Fruit fly (Drosophila melanogaster): ENCODE results near the gene CG31287.

CG31287 gene

dm6 chr3R:16230080-16230670, 27.0 kb downstream of the CG31287 start:
- TF ChIP-seq Myc (optimal IDR thresholded peaks at IDR 0.05) (no peak), h (optimal IDR thresholded peaks at IDR 0.05) (no peak), insv (optimal IDR thresholded peaks at IDR 0.05) (no peak), psq (optimal IDR thresholded peaks at IDR 0.05) (no peak), ttk (optimal IDR thresholded peaks at IDR 0.05) (no peak), Sin3A (optimal IDR thresholded peaks at IDR 0.05) (no peak)

dm6 chr3R:16231385-16232307, 28.5 kb downstream of the CG31287 start:
- TF ChIP-seq insv (optimal IDR thresholded peaks at IDR 0.05) (no peak), psq (optimal IDR thresholded peaks at IDR 0.05) (peak; percentile 81), Myc (optimal IDR thresholded peaks at IDR 0.05) (no peak)

DNA sequence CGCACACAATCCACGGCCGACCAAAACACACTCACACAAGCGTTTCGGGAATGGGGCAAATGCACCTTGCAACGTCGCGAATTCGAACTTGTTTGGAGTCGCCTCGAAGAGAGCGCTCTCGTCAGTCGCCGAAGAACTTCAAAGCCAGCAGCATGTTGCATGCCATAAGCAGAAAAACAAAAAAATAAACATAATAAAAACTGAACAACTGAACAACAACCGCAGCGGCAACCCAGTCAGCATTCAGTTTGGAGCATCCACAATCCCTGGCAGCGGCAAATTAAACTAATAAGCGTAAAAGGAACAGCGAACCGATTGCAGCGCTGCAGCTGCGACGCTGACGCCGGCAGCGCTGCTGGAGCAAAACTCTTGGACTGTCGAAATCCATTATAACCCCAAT, 29.4 kb downstream of the CG31287 start:
- TF ChIP-seq h (optimal IDR thresholded peaks at IDR 0.05) (no peak), psq (optimal IDR thresholded peaks at IDR 0.05) (no peak), ttk (optimal IDR thresholded peaks at IDR 0.05) (no peak), Sin3A (optimal IDR thresholded peaks at IDR 0.05) (no peak), Myc (optimal IDR thresholded peaks at IDR 0.05) (no peak), insv (optimal IDR thresholded peaks at IDR 0.05) (no peak)

DNA sequence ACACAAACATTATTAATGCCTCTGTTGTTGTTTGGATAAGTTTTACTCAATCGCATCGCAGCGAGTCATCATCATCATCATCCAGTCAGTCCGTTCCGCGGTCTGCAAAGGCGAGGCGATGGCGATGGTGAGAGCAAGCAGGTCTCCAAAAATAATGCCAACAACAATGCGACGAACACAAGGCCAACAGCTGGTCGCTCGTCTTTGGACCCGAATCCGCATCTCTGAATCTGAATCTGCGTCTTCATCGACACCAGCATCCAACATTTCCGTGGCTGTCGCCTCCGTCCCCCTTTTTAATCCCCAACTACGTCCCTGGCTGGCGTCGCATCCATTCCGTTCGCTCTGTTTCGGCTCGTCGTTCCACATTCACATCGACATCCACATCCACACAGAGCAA, 31.1 kb downstream of the CG31287 start:
- TF ChIP-seq ttk (optimal IDR thresholded peaks at IDR 0.05), result no peak
- TF ChIP-seq insv (optimal IDR thresholded peaks at IDR 0.05), result no peak
- TF ChIP-seq Sin3A (optimal IDR thresholded peaks at IDR 0.05), result no peak
- no peak for TF ChIP-seq h (optimal IDR thresholded peaks at IDR 0.05)
- no peak for TF ChIP-seq Myc (optimal IDR thresholded peaks at IDR 0.05)
- TF ChIP-seq psq (optimal IDR thresholded peaks at IDR 0.05), result no peak

DNA sequence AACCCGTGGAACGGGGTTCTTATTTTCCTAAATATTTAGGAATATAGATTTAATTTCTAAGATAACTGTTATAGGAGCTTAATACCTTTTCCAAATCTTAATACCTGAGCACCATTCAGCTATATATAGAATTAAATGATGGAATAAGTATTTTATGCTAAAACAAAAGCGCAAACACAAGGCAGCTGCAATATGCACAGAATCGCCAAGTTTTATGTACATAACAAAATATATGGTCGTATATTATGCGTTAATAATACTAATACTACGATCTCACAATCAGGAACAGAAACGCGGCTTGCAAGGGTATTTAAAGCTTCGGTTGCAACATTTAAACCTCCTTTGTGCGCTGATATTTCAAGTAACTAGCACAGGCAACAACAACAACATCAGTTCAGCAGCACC, 31.6 kb downstream of the CG31287 start:
- no peak for TF ChIP-seq ttk (optimal IDR thresholded peaks at IDR 0.05)
- TF ChIP-seq insv (optimal IDR thresholded peaks at IDR 0.05), result no peak
- no peak for TF ChIP-seq psq (optimal IDR thresholded peaks at IDR 0.05)
- no peak for TF ChIP-seq h (optimal IDR thresholded peaks at IDR 0.05)
- TF ChIP-seq Sin3A (optimal IDR thresholded peaks at IDR 0.05), result no peak
- no peak for TF ChIP-seq Myc (optimal IDR thresholded peaks at IDR 0.05)

- TF ChIP-seq h (optimal IDR thresholded peaks at IDR 0.05), result no peak
Measured at dm6 chr3R:16235215-16235937, 32.2 kb downstream of the CG31287 start.

DNA sequence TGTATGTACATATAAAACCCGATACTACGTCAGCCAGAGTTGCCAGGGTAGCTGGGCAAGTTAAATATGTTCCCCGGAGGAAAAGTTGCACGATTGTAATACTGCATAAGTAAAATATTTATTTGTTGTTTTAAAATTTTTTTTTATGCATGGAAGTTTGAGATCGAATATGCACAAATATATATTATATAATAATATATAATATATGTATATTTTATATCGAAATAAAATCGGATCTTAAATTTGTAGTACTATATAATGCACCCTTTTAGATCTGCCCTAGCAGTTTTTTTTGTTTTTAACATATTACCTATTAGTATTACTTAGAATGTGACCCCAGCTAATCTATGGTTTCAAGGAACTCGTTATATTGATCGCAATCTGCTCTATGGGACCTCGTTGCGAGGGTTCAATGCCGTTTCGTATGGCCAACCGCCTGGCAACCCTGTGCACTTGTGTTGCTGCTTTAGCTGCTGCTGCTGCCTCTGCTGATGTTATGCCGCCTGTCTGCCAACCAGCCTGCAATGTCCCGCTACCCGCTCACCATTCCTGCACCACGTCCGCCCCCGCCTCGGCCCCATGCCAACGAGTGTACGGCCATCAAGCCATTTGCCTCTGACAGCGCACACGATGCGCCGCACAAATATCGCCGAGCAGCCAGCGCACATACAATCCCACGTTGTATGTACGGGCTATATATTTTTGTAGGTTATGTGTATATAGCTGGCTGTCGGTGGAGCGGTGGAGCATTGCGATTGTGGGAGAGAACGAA, 33.0 kb downstream of the CG31287 start:
- TF ChIP-seq h (optimal IDR thresholded peaks at IDR 0.05), result no peak
- no peak for TF ChIP-seq Myc (optimal IDR thresholded peaks at IDR 0.05)
- no peak for TF ChIP-seq ttk (optimal IDR thresholded peaks at IDR 0.05)
- no peak for TF ChIP-seq psq (optimal IDR thresholded peaks at IDR 0.05)
- no peak for TF ChIP-seq Sin3A (optimal IDR thresholded peaks at IDR 0.05)
- TF ChIP-seq insv (optimal IDR thresholded peaks at IDR 0.05), result no peak

DNA sequence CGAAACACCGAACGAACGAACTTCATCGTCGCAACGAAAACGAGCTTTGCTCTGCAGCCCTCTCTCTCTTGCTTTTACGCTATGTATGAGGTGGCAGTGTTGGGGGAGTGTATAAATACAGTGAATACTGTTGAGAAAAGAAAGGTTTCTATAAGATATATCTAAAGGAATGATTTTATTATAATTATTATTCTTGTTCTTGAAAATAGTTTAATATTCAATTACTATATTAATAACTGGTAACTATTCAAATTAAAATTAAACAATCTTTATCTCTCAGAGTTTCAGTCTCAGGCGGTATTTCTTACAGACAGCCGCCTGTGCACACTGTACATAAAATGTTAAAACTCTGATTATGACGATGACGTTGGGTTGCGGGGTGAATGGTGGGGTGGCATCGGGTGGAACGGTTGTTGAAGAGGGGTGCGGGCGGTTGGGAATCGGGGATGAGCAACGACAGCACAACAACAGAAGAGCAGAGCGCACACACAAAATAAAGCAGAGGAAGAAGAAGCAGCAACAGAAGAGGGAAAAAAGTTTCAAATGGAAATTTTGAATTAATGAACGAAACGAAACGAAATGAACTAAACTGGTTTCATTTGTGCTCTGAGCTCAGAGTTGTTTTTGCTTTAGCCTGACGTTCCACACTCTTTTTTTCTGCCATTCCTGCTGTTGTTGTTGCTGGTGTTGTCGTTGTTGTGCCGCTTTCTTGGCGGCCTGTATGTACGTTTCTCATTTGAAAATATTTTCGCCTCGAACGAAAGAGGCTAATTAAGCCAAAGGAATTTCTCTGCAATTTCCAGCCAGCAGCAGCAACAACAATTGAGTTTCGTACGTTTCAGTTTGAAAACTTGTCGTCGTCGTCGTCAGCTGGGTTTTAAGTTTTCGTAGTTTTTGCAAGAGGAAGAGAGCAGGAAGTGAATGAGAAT, 33.8 kb downstream of the CG31287 start:
- no peak for TF ChIP-seq Sin3A (optimal IDR thresholded peaks at IDR 0.05)
- no peak for TF ChIP-seq insv (optimal IDR thresholded peaks at IDR 0.05)
- TF ChIP-seq psq (optimal IDR thresholded peaks at IDR 0.05), result no peak
- no peak for TF ChIP-seq h (optimal IDR thresholded peaks at IDR 0.05)
- no peak for TF ChIP-seq Myc (optimal IDR thresholded peaks at IDR 0.05)
- no peak for TF ChIP-seq ttk (optimal IDR thresholded peaks at IDR 0.05)

DNA sequence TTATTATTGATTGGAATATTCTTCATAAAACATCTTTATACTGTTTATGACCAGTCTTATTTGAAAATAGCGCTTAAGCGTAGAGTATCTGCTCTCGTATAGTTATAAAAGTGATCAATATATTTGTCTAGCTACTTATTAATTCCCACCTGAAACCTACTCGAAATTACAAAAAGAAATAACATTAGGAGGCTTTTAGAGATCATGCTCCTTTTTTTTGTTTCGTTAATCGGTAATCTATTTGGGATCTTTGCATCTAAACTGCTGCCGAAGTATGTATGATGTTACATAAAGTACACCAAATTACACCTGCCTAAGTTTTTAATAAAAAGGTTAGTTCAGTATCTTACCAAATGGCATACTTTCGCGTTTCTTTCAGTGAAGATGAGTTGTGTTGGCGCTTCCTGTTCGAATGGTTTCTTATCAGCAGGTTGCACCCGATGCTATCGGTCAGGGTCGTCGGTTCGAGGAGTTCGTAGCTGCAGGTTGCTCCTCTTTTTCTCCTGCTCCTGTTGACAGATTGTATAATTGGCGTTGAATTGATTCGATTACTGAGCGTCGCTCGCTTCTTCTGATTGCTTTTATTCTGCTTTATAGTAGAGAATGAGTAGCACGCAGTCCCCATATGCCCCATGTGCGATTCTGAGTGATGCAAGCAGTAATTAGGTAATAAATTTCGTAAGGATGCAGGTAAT, 35.0 kb downstream of the CG31287 start:
- TF ChIP-seq h (optimal IDR thresholded peaks at IDR 0.05) (no peak), Myc (optimal IDR thresholded peaks at IDR 0.05) (no peak), psq (optimal IDR thresholded peaks at IDR 0.05) (no peak), ttk (optimal IDR thresholded peaks at IDR 0.05) (no peak), Sin3A (optimal IDR thresholded peaks at IDR 0.05) (no peak), insv (optimal IDR thresholded peaks at IDR 0.05) (no peak)

dm6 chr3R:16239304-16239703, 36.1 kb downstream of the CG31287 start:
- no peak for TF ChIP-seq Sin3A (optimal IDR thresholded peaks at IDR 0.05)
- TF ChIP-seq Myc (optimal IDR thresholded peaks at IDR 0.05), result no peak
- TF ChIP-seq h (optimal IDR thresholded peaks at IDR 0.05), result no peak
- no peak for TF ChIP-seq insv (optimal IDR thresholded peaks at IDR 0.05)
- no peak for TF ChIP-seq ttk (optimal IDR thresholded peaks at IDR 0.05)
- no peak for TF ChIP-seq psq (optimal IDR thresholded peaks at IDR 0.05)

All from Kc167 (cell line).